Fruit fly (Drosophila melanogaster): Measurements from ENCODE around the gene CG46435.

CG46435 gene

DNA sequence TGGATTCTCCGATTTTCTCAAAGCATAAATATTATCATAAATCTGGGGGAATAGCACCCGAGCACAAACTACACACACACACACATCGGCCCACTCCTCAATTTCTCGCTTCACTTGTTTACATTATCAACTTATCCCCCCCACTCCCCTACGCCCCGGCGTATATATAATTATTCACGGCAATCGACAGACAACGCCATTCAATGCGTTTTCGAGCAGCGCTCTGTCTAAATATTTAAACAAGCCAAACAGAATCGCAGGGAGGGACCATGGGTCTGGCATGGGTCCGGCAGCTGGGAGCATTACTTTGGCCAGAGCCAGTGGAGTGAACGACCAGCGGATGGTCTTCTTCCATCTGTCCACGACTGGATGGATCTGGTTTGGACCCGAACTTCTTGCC, 30.7 kb downstream of the CG46435 start (continued):
- TF ChIP-seq CG12236 (GFP tag; optimal IDR thresholded peaks at IDR 0.05), result no peak
- no peak for TF ChIP-seq CG13287 (GFP tag; IDR thresholded peaks at IDR 0.05; ENCODE audit: partially characterized antibody)
- TF ChIP-seq CG10366 (GFP tag; IDR thresholded peaks at IDR 0.05), result no peak
- peak; percentile 34 for TF ChIP-seq Hmr (GFP tag; optimal IDR thresholded peaks at IDR 0.05)
- peak; percentile 18; the same call in 1 of the 2 replicates for TF ChIP-seq Rfx (GFP tag; IDR thresholded peaks at IDR 0.05)
- no peak for TF ChIP-seq pho (GFP tag; optimal IDR thresholded peaks at IDR 0.05)
- peak; percentile 44 for TF ChIP-seq CG11723 (GFP tag; optimal IDR thresholded peaks at IDR 0.05)
- TF ChIP-seq stc (GFP tag; IDR thresholded peaks at IDR 0.05), result peak; percentile 32; the same call in 1 of the 2 replicates
- peak; percentile 29 for TF ChIP-seq shn (GFP tag; optimal IDR thresholded peaks at IDR 0.05)
- TF ChIP-seq NC2α (GFP tag; optimal IDR thresholded peaks at IDR 0.05), result peak; percentile 29
- peak; percentile 52 for TF ChIP-seq CG4328 (GFP tag; optimal IDR thresholded peaks at IDR 0.05)
- TF ChIP-seq gsb-n (tag; optimal IDR thresholded peaks at IDR 0.05), result peak; percentile 77
- TF ChIP-seq Drgx (GFP tag; IDR thresholded peaks at IDR 0.05), result no peak
- TF ChIP-seq CG1024 (GFP tag; IDR thresholded peaks at IDR 0.05), result peak; percentile 26; the same call in 1 of the 2 replicates
- peak; percentile 47 for TF ChIP-seq Sox100B (GFP tag; optimal IDR thresholded peaks at IDR 0.05)
- no peak for TF ChIP-seq ewg (GFP tag; optimal IDR thresholded peaks at IDR 0.05)
- peak; percentile 13 for TF ChIP-seq Antp (GFP tag; optimal IDR thresholded peaks at IDR 0.05)
- TF ChIP-seq so (GFP tag; IDR thresholded peaks at IDR 0.05), result 0 out of 3 replicates have a peak, but pooled peaks have one; percentile 38
- TF ChIP-seq CG2875 (GFP tag; optimal IDR thresholded peaks at IDR 0.05), result peak; percentile 79
- TF ChIP-seq lola (GFP tag; optimal IDR thresholded peaks at IDR 0.05), result peak in 1 of 3 experiments; percentile 12
- peak; percentile 42 for TF ChIP-seq CG8281 (tag; optimal IDR thresholded peaks at IDR 0.05)
- TF ChIP-seq schlank (tag; optimal IDR thresholded peaks at IDR 0.05), result no peak
- TF ChIP-seq CG2678 (tag; optimal IDR thresholded peaks at IDR 0.05), result peak; percentile 49
- TF ChIP-seq D (optimal IDR thresholded peaks at IDR 0.05), result no peak
- TF ChIP-seq D (GFP tag; optimal IDR thresholded peaks at IDR 0.05), result peak; percentile 61
- TF ChIP-seq CG32767 (GFP tag; IDR thresholded peaks at IDR 0.05), result peak; percentile 28; the same call in 1 of the 2 replicates
- peak; percentile 40 for TF ChIP-seq cg (GFP tag; optimal IDR thresholded peaks at IDR 0.05)
- peak; percentile 75 for TF ChIP-seq CG10543 (GFP tag; optimal IDR thresholded peaks at IDR 0.05)
- TF ChIP-seq CG12299 (tag; optimal IDR thresholded peaks at IDR 0.05), result peak; percentile 16
- TF ChIP-seq CG11398 (GFP tag; optimal IDR thresholded peaks at IDR 0.05), result peak; percentile 25
- TF ChIP-seq mld (GFP tag; IDR thresholded peaks at IDR 0.05; ENCODE audit: partially characterized antibody), result no peak
- TF ChIP-seq CG18262 (tag; optimal IDR thresholded peaks at IDR 0.05), result peak; percentile 30
- peak; percentile 10 for TF ChIP-seq fd96Cb (tag; optimal IDR thresholded peaks at IDR 0.05)
- TF ChIP-seq E2f2 (GFP tag; IDR thresholded peaks at IDR 0.05), result peak; percentile 24; the same call in 1 of the 2 replicates
- TF ChIP-seq ATbp (GFP tag; optimal IDR thresholded peaks at IDR 0.05), result peak; percentile 81
- TF ChIP-seq sens (GFP tag), result peak; percentile 83
- peak; percentile 12 for TF ChIP-seq ac (GFP tag; optimal IDR thresholded peaks at IDR 0.05)
- peak; percentile 64 for TF ChIP-seq sd (tag; optimal IDR thresholded peaks at IDR 0.05)
- peak; percentile 39 for TF ChIP-seq CG1647 (GFP tag; optimal IDR thresholded peaks at IDR 0.05)
- TF ChIP-seq BtbVII (GFP tag; optimal IDR thresholded peaks at IDR 0.05), result peak; percentile 4
- TF ChIP-seq CG7839 (tag; optimal IDR thresholded peaks at IDR 0.05), result peak; percentile 0
- peak; percentile 57 for TF ChIP-seq lab (GFP tag; optimal IDR thresholded peaks at IDR 0.05)
- TF ChIP-seq CG6854 (GFP tag; optimal IDR thresholded peaks at IDR 0.05), result peak; percentile 16
- 0 out of 3 replicates have a peak, but pooled peaks have one; percentile 76 for TF ChIP-seq CG2199 (GFP tag; IDR thresholded peaks at IDR 0.05)
- no peak for TF ChIP-seq CkIIα-i1 (GFP tag; IDR thresholded peaks at IDR 0.05)
- peak; percentile 21 for TF ChIP-seq Vsx1 (GFP tag; optimal IDR thresholded peaks at IDR 0.05)
- TF ChIP-seq Deaf1 (tag; optimal IDR thresholded peaks at IDR 0.05), result peak; percentile 8
- peak; percentile 55 for TF ChIP-seq PHDP (tag; optimal IDR thresholded peaks at IDR 0.05)
- TF ChIP-seq tap (tag; optimal IDR thresholded peaks at IDR 0.05), result peak; percentile 39
- peak in 1 of 2 experiments; percentile 33 for TF ChIP-seq Hr78 (GFP tag; optimal IDR thresholded peaks at IDR 0.05)

All from whole organism, embryonic.